Worm (Caenorhabditis elegans) whole organism, young adult: Measurements from ENCODE around the gene rpl-33.

ENCODE experiments used
- B0019.2 ChIP-seq: fragments of 200-800 bp; sonication (Bioruptor generic); conservative IDR thresholded peaks from 2 replicates; pipeline ENCODE4 v1.3.6; 2022; ENCODE audit warnings: missing genetic modification reagents, missing genetic modification characterization, missing compliant biosample characterization
- F10E7.11 ChIP-seq: sonication (generic microtip); optimal IDR thresholded peaks from 2 replicates; lab custom pipeline; 2017; ENCODE audit warnings: mild to moderate bottlenecking, missing genetic modification characterization, moderate library complexity, missing compliant biosample characterization
- F39B2.1 ChIP-seq: fragments of 200-800 bp; sonication (Bioruptor generic); IDR thresholded peaks from 2 replicates; pipeline ENCODE4 v1.3.6; 2022; ENCODE audit warnings: missing genetic modification reagents, missing genetic modification characterization, missing compliant biosample characterization
- ama-1 ChIP-seq, 3 experiments: fragments of 150-350 bp in 1 of 3; sonication (generic microtip) in 2 of 3; optimal IDR thresholded peaks; 2 replicates each; lab custom pipeline; 2014 to 2018; ENCODE audit warnings: missing biosample characterization in 2 of 3, missing genetic modification characterization in 2 of 3, missing genetic modification reagents in 2 of 3
- dpl-1 ChIP-seq: fragments of 150-350 bp; optimal IDR thresholded peaks from 2 replicates; lab custom pipeline; 2014; ENCODE audit warnings: missing biosample characterization, missing genetic modification reagents, missing genetic modification characterization
- efl-1 ChIP-seq: fragments of 150-350 bp; optimal IDR thresholded peaks from 2 replicates; lab custom pipeline; 2014; ENCODE audit warnings: missing biosample characterization, missing genetic modification reagents, missing genetic modification characterization
- egl-18 ChIP-seq: fragments of 200-800 bp; sonication (Bioruptor generic); IDR thresholded peaks from 2 replicates; pipeline ENCODE4 v1.3.6; 2022; ENCODE audit warnings: missing genetic modification reagents, missing genetic modification characterization, missing compliant biosample characterization
- lin-35 ChIP-seq, 3 experiments: fragments of 150-350 bp in 2 of 3; sonication (generic microtip) in 1 of 3; optimal IDR thresholded peaks; 2 replicates each; lab custom pipeline; 2014 to 2018; ENCODE audit warnings: missing biosample characterization in 3 of 3, missing genetic modification characterization in 3 of 3, missing genetic modification reagents in 3 of 3
- snpc-4 ChIP-seq, 5 experiments: fragments of 150-350 bp in 1 of 5; sonication (generic microtip) in 4 of 5; optimal IDR thresholded peaks; 2 replicates each; lab custom pipeline; 2014 to 2018; ENCODE audit warnings: missing genetic modification characterization in 5 of 5, missing biosample characterization in 3 of 5, antibody characterized with exemption in 2 of 5, mild to moderate bottlenecking in 2 of 5, missing compliant biosample characterization in 2 of 5, missing genotype in 2 of 5, moderate library complexity in 2 of 5, missing genetic modification reagents in 1 of 5
- unc-62 ChIP-seq: fragments of 150-350 bp; optimal IDR thresholded peaks from 2 replicates; lab custom pipeline; 2014; ENCODE audit warnings: missing biosample characterization, missing genetic modification reagents, missing genetic modification characterization

DNA sequence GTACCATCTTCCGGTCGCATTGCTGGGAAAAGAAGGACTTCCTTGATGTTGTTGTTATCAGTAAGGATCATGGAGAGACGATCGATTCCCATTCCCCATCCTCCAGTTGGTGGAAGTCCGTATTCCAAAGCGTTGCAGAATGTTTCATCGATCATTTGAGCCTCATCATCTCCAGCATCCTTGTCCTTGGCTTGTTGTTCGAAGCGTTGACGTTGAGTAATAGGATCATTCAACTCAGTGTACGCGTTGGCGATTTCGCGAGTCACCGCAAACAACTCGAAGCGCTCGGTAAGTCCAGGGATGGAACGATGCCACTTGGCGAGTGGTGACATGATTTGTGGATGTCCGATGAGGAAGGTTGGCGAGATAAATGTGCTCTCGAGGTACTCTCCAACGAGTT lies 34.9 kb upstream of the rpl-33 start:
- no peak for TF ChIP-seq snpc-4 (GFP tag; optimal IDR thresholded peaks at IDR 0.05; lab: Kevin White, UChicago)
- TF ChIP-seq snpc-4 (tag; optimal IDR thresholded peaks at IDR 0.05; lab: Kevin White, UChicago): no peak
- no peak for TF ChIP-seq F39B2.1 (GFP tag; lab: Robert Waterston, UW)
- TF ChIP-seq B0019.2: no peak
- no peak for TF ChIP-seq ama-1 (optimal IDR thresholded peaks at IDR 0.05; lab: Kevin White, UChicago)
- TF ChIP-seq ama-1 (GFP tag; optimal IDR thresholded peaks at IDR 0.05; lab: Kevin White, UChicago): no peak
- no peak for TF ChIP-seq unc-62
- no peak for TF ChIP-seq efl-1 (GFP tag; lab: Kevin White, UChicago)
- TF ChIP-seq lin-35 (GFP tag; optimal IDR thresholded peaks at IDR 0.05; lab: Kevin White, UChicago): no peak
- no peak for TF ChIP-seq dpl-1 (GFP tag; lab: Kevin White, UChicago)
- no peak for TF ChIP-seq F10E7.11 (tag; lab: Kevin White, UChicago)
- TF ChIP-seq egl-18 (GFP tag; lab: Robert Waterston, UW): no peak
